Fruit fly (Drosophila melanogaster) whole organism, wandering third instar larva: ENCODE measurements around the gene CG12321.

Experiments
- Dfd ChIP-seq: fragments of >200 bp; optimal IDR thresholded peaks from 2 replicates; lab custom pipeline; 2017; ENCODE audit warnings: missing biosample characterization, missing genetic modification characterization
- GATAd ChIP-seq: sonication (Bioruptor generic); optimal IDR thresholded peaks from 2 replicates; lab custom pipeline; 2016; ENCODE audit warnings: missing biosample characterization, missing genetic modification characterization
- Sp1 ChIP-seq: fragments of 200-800 bp; sonication (Bioruptor generic); optimal IDR thresholded peaks from 3 replicates; lab custom pipeline; 2019; ENCODE audit warnings: missing biosample characterization, mild to moderate bottlenecking, missing genetic modification characterization, moderate library complexity
- br ChIP-seq: fragments of 200-800 bp; sonication (Bioruptor generic); optimal IDR thresholded peaks from 2 replicates; lab custom pipeline; 2016; ENCODE audit warnings: missing biosample characterization, missing genetic modification characterization
- pan ChIP-seq: fragments of >200 bp; optimal IDR thresholded peaks from 2 replicates; lab custom pipeline; 2017
- sage ChIP-seq: fragments of 200-800 bp; sonication (Bioruptor generic); optimal IDR thresholded peaks from 2 replicates; lab custom pipeline; 2016; ENCODE audit warnings: missing biosample characterization, mild to moderate bottlenecking, missing genetic modification characterization

DNA sequence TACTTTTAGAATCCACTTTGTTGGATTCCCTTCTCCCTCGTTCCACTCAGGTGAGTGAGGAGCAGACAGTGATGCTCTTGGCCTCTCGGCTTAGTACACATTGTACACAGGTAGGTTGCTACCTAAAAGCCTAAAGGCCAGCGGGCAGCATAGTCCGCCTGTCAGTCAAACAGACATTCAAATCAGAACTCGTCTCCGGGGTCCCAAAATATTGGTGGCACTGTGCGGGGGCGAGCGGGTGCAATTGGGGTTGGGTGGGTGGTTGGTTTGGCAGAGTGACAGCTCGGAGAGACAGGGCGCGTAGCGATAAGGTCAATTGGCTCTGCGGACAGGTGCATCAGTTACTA is 9.3 kb upstream of the CG12321 start:
- TF ChIP-seq pan (lab: Kevin White, UChicago) (no peak), br (GFP tag; lab: Kevin White, UChicago) (no peak), GATAd (GFP tag; lab: Kevin White, UChicago) (no peak), sage (GFP tag; lab: Kevin White, UChicago) (no peak), Sp1 (GFP tag; lab: Kevin White, UChicago) (no peak), Dfd (no peak)
